Worm (Caenorhabditis elegans) whole organism, L4 larva: ENCODE data around the gene nduf-9.
A peak's percentile ranks its signal among the peaks of the same experiment; 100 is the strongest.

Experiments
- F37D6.2 ChIP-seq: sonication (generic microtip); optimal IDR thresholded peaks from 2 replicates; lab custom pipeline; 2016; ENCODE audit warnings: mild to moderate bottlenecking, missing genetic modification characterization, missing compliant biosample characterization
- F49E8.2 ChIP-seq: sonication (generic microtip); optimal IDR thresholded peaks from 2 replicates; lab custom pipeline; 2016; ENCODE audit warnings: missing compliant biosample characterization, mild to moderate bottlenecking, missing genetic modification characterization, borderline replicate concordance
- Y5F2A.4 ChIP-seq: fragments of 200-800 bp; sonication (Bioruptor generic); optimal IDR thresholded peaks from 2 replicates; lab custom pipeline; 2018; ENCODE audit warnings: mild to moderate bottlenecking, missing genetic modification characterization, missing compliant biosample characterization
- ZK546.5 ChIP-seq, 2 experiments: sonication (generic microtip); optimal IDR thresholded peaks; 2 replicates each; lab custom pipeline; 2017; ENCODE audit warnings: missing biosample characterization in 2 of 2, missing genetic modification characterization in 2 of 2
- aha-1 ChIP-seq: fragments of 150-350 bp; peaks from one replicate; lab custom pipeline; 2014; ENCODE audit warnings: missing biosample characterization, missing genetic modification characterization
- aly-2 ChIP-seq: sonication (generic microtip); optimal IDR thresholded peaks from 2 replicates; lab custom pipeline; 2018; ENCODE audit warnings: missing biosample characterization, missing genetic modification characterization
- ama-1 ChIP-seq: fragments of 150-350 bp; optimal IDR thresholded peaks from 2 replicates; lab custom pipeline; 2014; ENCODE audit warnings: inconsistent platforms, mixed read lengths
- ceh-32 ChIP-seq: sonication (generic microtip); optimal IDR thresholded peaks from 2 replicates; lab custom pipeline; 2016; ENCODE audit warnings: mild to moderate bottlenecking, missing genetic modification characterization, missing compliant biosample characterization; ENCODE audit not compliant: poor library complexity
- ceh-44 ChIP-seq: fragments of 200-800 bp; sonication (Bioruptor generic); IDR thresholded peaks from 2 replicates; pipeline ENCODE4 v1.3.6; 2022; ENCODE audit warnings: missing genetic modification reagents, missing genetic modification characterization, missing compliant biosample characterization
- ceh-62 ChIP-seq: sonication (generic microtip); optimal IDR thresholded peaks from 2 replicates; lab custom pipeline; 2017; ENCODE audit warnings: missing biosample characterization, missing genetic modification characterization
- ces-1 ChIP-seq: fragments of 150-350 bp; sonication (generic microtip); optimal IDR thresholded peaks from 4 replicates; lab custom pipeline; 2014; ENCODE audit warnings: missing biosample characterization, missing genetic modification reagents, missing genetic modification characterization
- daf-16 ChIP-seq, 3 experiments: sonication (generic microtip); optimal IDR thresholded peaks; 2 replicates each; lab custom pipeline; 2016 to 2017; ENCODE audit warnings: missing genetic modification characterization in 3 of 3, missing genetic modification reagents in 3 of 3, mild to moderate bottlenecking in 2 of 3, missing compliant biosample characterization in 2 of 3, missing biosample characterization in 1 of 3, moderate library complexity in 1 of 3
- daf-8 ChIP-seq: fragments of 200-800 bp; sonication (Bioruptor generic); IDR thresholded peaks from 2 replicates; pipeline ENCODE4 v1.3.6; 2022; ENCODE audit warnings: missing genetic modification characterization, missing compliant biosample characterization
- dmd-8 ChIP-seq: fragments of 200-800 bp; sonication (Bioruptor generic); IDR thresholded peaks from 2 replicates; pipeline ENCODE4 v1.3.6; 2022; ENCODE audit warnings: missing genetic modification characterization, missing compliant biosample characterization
- dmd-9 ChIP-seq: fragments of 200-800 bp; sonication (Bioruptor generic); IDR thresholded peaks from 2 replicates; pipeline ENCODE4 v1.3.6; 2022; ENCODE audit warnings: missing genetic modification reagents, missing genetic modification characterization, missing compliant biosample characterization
- duxl-1 ChIP-seq: sonication (generic microtip); optimal IDR thresholded peaks from 2 replicates; lab custom pipeline; 2016; ENCODE audit warnings: mild to moderate bottlenecking, missing genetic modification characterization, moderate library complexity, missing compliant biosample characterization; ENCODE audit not compliant: poor library complexity
- dve-1 ChIP-seq: sonication (generic microtip); optimal IDR thresholded peaks from 2 replicates; lab custom pipeline; 2017; ENCODE audit warnings: antibody characterized with exemption, mild to moderate bottlenecking, missing genetic modification characterization, missing compliant biosample characterization; ENCODE audit not compliant: insufficient read depth
- egl-27 ChIP-seq: sonication (generic microtip); optimal IDR thresholded peaks from 3 replicates; lab custom pipeline; 2017; ENCODE audit warnings: missing biosample characterization, missing genetic modification reagents, missing genetic modification characterization
- egl-43 ChIP-seq: fragments of 200-800 bp; sonication (Bioruptor generic); IDR thresholded peaks from 2 replicates; pipeline ENCODE4 v1.3.6; 2022; ENCODE audit warnings: missing genetic modification reagents, missing genetic modification characterization, missing compliant biosample characterization
- fos-1 ChIP-seq: fragments of 150-350 bp; optimal IDR thresholded peaks from 2 replicates; lab custom pipeline; 2014; ENCODE audit warnings: missing biosample characterization, missing genetic modification characterization
- hlh-11 ChIP-seq: fragments of 200-800 bp; sonication (Bioruptor generic); optimal IDR thresholded peaks from 2 replicates; lab custom pipeline; 2018; ENCODE audit warnings: mild to moderate bottlenecking, missing genetic modification characterization, missing compliant biosample characterization
- jun-1 ChIP-seq: fragments of 150-350 bp; optimal IDR thresholded peaks from 2 replicates; lab custom pipeline; 2014; ENCODE audit warnings: missing biosample characterization, missing genetic modification reagents, missing genetic modification characterization
- lin-1 ChIP-seq: fragments of 200-800 bp; sonication (Bioruptor generic); IDR thresholded peaks from 2 replicates; pipeline ENCODE4 v1.3.6; 2022; ENCODE audit warnings: missing genetic modification reagents, missing genetic modification characterization, missing compliant biosample characterization
- lir-3 ChIP-seq: sonication (generic microtip); optimal IDR thresholded peaks from 2 replicates; lab custom pipeline; 2016; ENCODE audit warnings: mild to moderate bottlenecking, missing genetic modification characterization, missing compliant biosample characterization
- madf-5 ChIP-seq, 2 experiments: fragments of 200-800 bp; sonication (Bioruptor generic); IDR thresholded peaks; 2 replicates each; pipeline ENCODE4 v1.3.6; 2022; ENCODE audit warnings: missing compliant biosample characterization in 2 of 2, missing genetic modification characterization in 2 of 2
- mdt-29 ChIP-seq: fragments of 200-800 bp; sonication (Bioruptor generic); IDR thresholded peaks from 2 replicates; pipeline ENCODE4 v1.3.6; 2022; ENCODE audit warnings: missing genetic modification reagents, missing genetic modification characterization, missing compliant biosample characterization
- mep-1 ChIP-seq: fragments of 150-350 bp; sonication (generic microtip); optimal IDR thresholded peaks from 3 replicates; lab custom pipeline; 2014; ENCODE audit warnings: missing biosample characterization, missing genetic modification characterization
- mes-2 ChIP-seq: sonication (generic microtip); optimal IDR thresholded peaks from 2 replicates; lab custom pipeline; 2016; ENCODE audit warnings: missing genotype, mild to moderate bottlenecking, missing genetic modification characterization, missing compliant biosample characterization; ENCODE audit not compliant: poor library complexity, severe bottlenecking
- mxl-2 ChIP-seq: fragments of 200-800 bp; sonication (Bioruptor generic); conservative IDR thresholded peaks from 2 replicates; pipeline ENCODE4 v1.3.6; 2022; ENCODE audit warnings: missing genetic modification reagents, missing genetic modification characterization, missing compliant biosample characterization
- mxl-3 ChIP-seq: fragments of 200-800 bp; sonication (Bioruptor generic); optimal IDR thresholded peaks from 2 replicates; lab custom pipeline; 2018; ENCODE audit warnings: mild to moderate bottlenecking, missing genetic modification characterization, missing compliant biosample characterization
- nhr-102 ChIP-seq: sonication (generic microtip); optimal IDR thresholded peaks from 2 replicates; lab custom pipeline; 2016; ENCODE audit warnings: mild to moderate bottlenecking, missing genetic modification characterization, moderate library complexity, missing compliant biosample characterization
- nhr-111 ChIP-seq: fragments of 200-800 bp; sonication (Bioruptor generic); optimal IDR thresholded peaks from 2 replicates; lab custom pipeline; 2018; ENCODE audit warnings: mild to moderate bottlenecking, missing genetic modification characterization, missing compliant biosample characterization
- nhr-28 ChIP-seq: fragments of 150-350 bp; optimal IDR thresholded peaks from 2 replicates; lab custom pipeline; 2014; ENCODE audit warnings: missing biosample characterization, missing genetic modification characterization
- nhr-41 ChIP-seq: fragments of 200-800 bp; sonication (Bioruptor generic); IDR thresholded peaks from 2 replicates; pipeline ENCODE4 v1.3.6; 2022; ENCODE audit warnings: missing genetic modification reagents, missing genetic modification characterization, missing compliant biosample characterization
- nhr-6 ChIP-seq: fragments of 150-350 bp; optimal IDR thresholded peaks from 2 replicates; lab custom pipeline; 2014; ENCODE audit warnings: missing biosample characterization, missing genetic modification characterization
- nhr-76 ChIP-seq: fragments of 150-350 bp; optimal IDR thresholded peaks from 2 replicates; lab custom pipeline; 2014; ENCODE audit warnings: missing biosample characterization, missing genetic modification characterization
- nhr-77 ChIP-seq: fragments of 150-350 bp; optimal IDR thresholded peaks from 2 replicates; lab custom pipeline; 2014; ENCODE audit warnings: missing biosample characterization, missing genetic modification characterization
- pqm-1 ChIP-seq: sonication (generic microtip); optimal IDR thresholded peaks from 2 replicates; lab custom pipeline; 2017; ENCODE audit warnings: missing biosample characterization, missing genetic modification characterization
- rbr-2 ChIP-seq: sonication (generic microtip); optimal IDR thresholded peaks from 2 replicates; lab custom pipeline; 2016; ENCODE audit warnings: missing genotype, missing genetic modification characterization, missing compliant biosample characterization
- skn-1 ChIP-seq: fragments of 150-350 bp; optimal IDR thresholded peaks from 2 replicates; lab custom pipeline; 2014; ENCODE audit warnings: missing biosample characterization, missing genetic modification characterization
- snpc-1.2 ChIP-seq: fragments of 200-800 bp; sonication (Bioruptor generic); IDR thresholded peaks from 2 replicates; pipeline ENCODE4 v1.3.6; 2022; ENCODE audit warnings: missing genetic modification reagents, missing genetic modification characterization, missing compliant biosample characterization
- snpc-4 ChIP-seq: fragments of 150-350 bp; optimal IDR thresholded peaks from 2 replicates; lab custom pipeline; 2014; ENCODE audit warnings: missing biosample characterization, missing genetic modification characterization
- unc-39 ChIP-seq: sonication (generic microtip); optimal IDR thresholded peaks from 2 replicates; lab custom pipeline; 2017; ENCODE audit warnings: missing biosample characterization, missing genetic modification characterization
- unc-62 ChIP-seq, 3 experiments: fragments of 150-350 bp in 1 of 3; sonication (generic microtip); optimal IDR thresholded peaks in 2 of 3; peaks in 1 of 3; 1 replicate in 1 of 3; 2 replicates in 2 of 3; lab custom pipeline; 2014 to 2017; ENCODE audit warnings: missing biosample characterization in 3 of 3, missing genetic modification characterization in 3 of 3, missing genetic modification reagents in 3 of 3, missing genotype in 1 of 3
- vab-7 ChIP-seq: fragments of 200-800 bp; sonication (Bioruptor generic); IDR thresholded peaks from 2 replicates; pipeline ENCODE4 v1.3.6; 2022; ENCODE audit warnings: missing genetic modification reagents, missing genetic modification characterization, missing compliant biosample characterization
- zag-1 ChIP-seq: fragments of 150-350 bp; optimal IDR thresholded peaks from 2 replicates; lab custom pipeline; 2014; ENCODE audit warnings: missing biosample characterization, missing genetic modification characterization
- zfp-2 ChIP-seq: sonication (generic microtip); optimal IDR thresholded peaks from 2 replicates; lab custom pipeline; 2016; ENCODE audit warnings: mild to moderate bottlenecking, missing genetic modification characterization, missing compliant biosample characterization
- zfp-3 ChIP-seq: fragments of 200-800 bp; sonication (Bioruptor generic); conservative IDR thresholded peaks from 2 replicates; pipeline ENCODE4 v1.3.6; 2022; ENCODE audit warnings: missing genetic modification reagents, missing genetic modification characterization, missing compliant biosample characterization
- zip-11 ChIP-seq: fragments of 200-800 bp; sonication (Bioruptor generic); IDR thresholded peaks from 2 replicates; pipeline ENCODE4 v1.3.6; 2022; ENCODE audit warnings: missing genetic modification characterization, missing compliant biosample characterization
- zip-2 ChIP-seq: fragments of 150-350 bp; optimal IDR thresholded peaks from 2 replicates; lab custom pipeline; 2014; ENCODE audit warnings: missing biosample characterization, missing genetic modification characterization

The nduf-9 gene

DNA sequence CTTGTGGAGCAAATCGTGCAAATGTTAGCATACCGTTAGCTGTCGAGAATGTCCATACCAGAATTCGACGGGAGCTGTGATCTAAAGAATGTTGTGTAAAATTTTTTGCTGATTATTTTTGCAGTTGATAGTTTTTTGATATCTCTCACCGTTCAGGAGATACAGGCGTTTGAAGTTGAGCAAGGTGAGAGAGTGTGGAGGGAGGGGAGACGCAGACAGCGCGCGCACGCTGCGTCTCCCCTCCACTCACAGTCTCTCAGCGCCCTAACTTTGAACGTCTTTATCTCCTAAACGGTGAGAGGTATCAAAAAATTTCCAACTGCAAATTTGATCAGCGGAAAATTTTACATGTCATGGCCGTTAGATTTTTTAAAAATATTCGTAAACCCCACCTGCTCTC, 6.6 kb upstream of the nduf-9 start:
- no peak for TF ChIP-seq nhr-6 (tag; lab: Kevin White, UChicago)
- no peak for TF ChIP-seq zip-11
- no peak for TF ChIP-seq lir-3 (tag; lab: Kevin White, UChicago)
- no peak for TF ChIP-seq snpc-1.2
- no peak for TF ChIP-seq vab-7
- no peak for TF ChIP-seq snpc-4 (tag; lab: Kevin White, UChicago)
- no peak for TF ChIP-seq F49E8.2
- no peak for TF ChIP-seq skn-1 (tag; lab: Kevin White, UChicago)
- no peak for TF ChIP-seq madf-5 (GFP tag; IDR thresholded peaks at IDR 0.05; lab: Robert Waterston, UW)
- no peak for TF ChIP-seq mep-1 (tag; lab: Kevin White, UChicago)
- TF ChIP-seq ces-1 (GFP tag; lab: Kevin White, UChicago): no peak
- no peak for TF ChIP-seq mdt-29 (GFP tag; lab: Robert Waterston, UW)
- no peak for TF ChIP-seq Y5F2A.4 (GFP tag; lab: Kevin White, UChicago)
- no peak for TF ChIP-seq nhr-41 (GFP tag; lab: Robert Waterston, UW)
- no peak for TF ChIP-seq nhr-102 (tag; lab: Kevin White, UChicago)
- TF ChIP-seq dve-1 (tag; lab: Kevin White, UChicago): no peak
- no peak for TF ChIP-seq dmd-8 (GFP tag; lab: Robert Waterston, UW)

DNA sequence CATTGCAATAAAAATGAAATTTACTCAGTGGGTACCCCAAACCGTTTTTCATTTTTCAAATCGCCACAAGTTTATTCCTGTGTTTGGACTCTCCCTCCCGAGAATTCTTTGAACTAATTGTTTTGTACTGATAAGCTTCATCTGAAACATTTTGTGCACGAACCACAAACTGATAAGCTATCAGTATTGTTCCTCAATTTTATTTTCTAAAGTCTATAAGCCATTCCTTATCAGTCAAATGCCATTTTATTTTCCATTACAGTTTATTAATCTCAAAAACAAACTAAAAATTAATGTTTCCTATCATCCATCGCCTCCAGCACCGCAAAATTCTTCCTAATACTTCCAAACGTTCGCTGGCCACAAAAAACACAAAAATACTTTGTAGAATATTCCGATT, 5.4 kb upstream of the nduf-9 start:
- TF ChIP-seq nhr-111 (GFP tag; lab: Kevin White, UChicago) (no peak), lir-3 (tag; lab: Kevin White, UChicago) (no peak), F49E8.2 (no peak), snpc-1.2 (no peak), zag-1 (no peak), jun-1 (tag; lab: Kevin White, UChicago) (no peak), ceh-62 (tag; lab: Kevin White, UChicago) (no peak), nhr-28 (tag; lab: Kevin White, UChicago) (peak; percentile 98), nhr-76 (tag; lab: Kevin White, UChicago) (no peak), dve-1 (tag; lab: Kevin White, UChicago) (peak; percentile 82), hlh-11 (tag; lab: Kevin White, UChicago) (peak; percentile 77), mxl-2 (GFP tag; lab: Robert Waterston, UW) (no peak), unc-62 (GFP tag; optimal IDR thresholded peaks at IDR 0.05 in 1 of 2; lab: Kevin White, UChicago) (no peak), unc-62 (tag; optimal IDR thresholded peaks at IDR 0.05; lab: Kevin White, UChicago) (no peak), egl-43 (GFP tag; lab: Robert Waterston, UW) (no peak), vab-7 (no peak), nhr-77 (tag; lab: Kevin White, UChicago) (peak; percentile 84), aha-1 (no peak), ama-1 (no peak), aly-2 (tag; lab: Kevin White, UChicago) (no peak), pqm-1 (tag; lab: Kevin White, UChicago) (peak; percentile 99), daf-16 (GFP tag; optimal IDR thresholded peaks at IDR 0.05; lab: Kevin White, UChicago) (no peak), daf-16 (tag; optimal IDR thresholded peaks at IDR 0.05; lab: Kevin White, UChicago) (peak; percentile 92), rbr-2 (tag; lab: Kevin White, UChicago) (no peak), zfp-3 (no peak), ceh-44 (GFP tag; lab: Robert Waterston, UW) (no peak), fos-1 (tag; lab: Kevin White, UChicago) (no peak), mxl-3 (GFP tag; lab: Kevin White, UChicago) (peak; percentile 7), daf-8 (GFP tag; lab: Robert Waterston, UW) (no peak), egl-27 (tag; lab: Kevin White, UChicago) (no peak), zfp-2 (tag; lab: Kevin White, UChicago) (no peak), zip-2 (tag; lab: Kevin White, UChicago) (no peak), duxl-1 (no peak), ZK546.5 (tag; optimal IDR thresholded peaks at IDR 0.05; lab: Kevin White, UChicago) (no peak), unc-39 (tag; lab: Kevin White, UChicago) (no peak), F37D6.2 (tag; lab: Kevin White, UChicago) (no peak), ceh-32 (no peak), snpc-4 (tag; lab: Kevin White, UChicago) (no peak), lin-1 (GFP tag; lab: Robert Waterston, UW) (peak; percentile 76), dmd-9 (GFP tag; lab: Robert Waterston, UW) (no peak), mes-2 (tag; lab: Kevin White, UChicago) (no peak)
